Worm (Caenorhabditis elegans): Measurements from ENCODE around the gene T05A12.3.

The T05A12.3 gene

ce11 chrIV:6903575-6903974 is 16.1 kb upstream of the T05A12.3 start, which contains the start of gene T22D1.5:
Gene T22D1.5 (plus strand): TSS chrIV:6903950.
- TF ChIP-seq fkh-10 (GFP tag; optimal IDR thresholded peaks at IDR 0.05) (no peak), aly-2 (tag; optimal IDR thresholded peaks at IDR 0.05) (no peak), ama-1 (optimal IDR thresholded peaks at IDR 0.05) (no peak), nhr-28 (tag; optimal IDR thresholded peaks at IDR 0.05) (no peak), tbx-2 (tag; optimal IDR thresholded peaks at IDR 0.05) (no peak), jun-1 (tag; optimal IDR thresholded peaks at IDR 0.05) (no peak), mml-1 (tag; optimal IDR thresholded peaks at IDR 0.05) (no peak), nhr-237 (tag; optimal IDR thresholded peaks at IDR 0.05) (no peak), nhr-77 (tag; optimal IDR thresholded peaks at IDR 0.05) (no peak), eor-1 (tag; optimal IDR thresholded peaks at IDR 0.05) (no peak), nhr-11 (tag; optimal IDR thresholded peaks at IDR 0.05) (no peak), lsy-12 (tag; optimal IDR thresholded peaks at IDR 0.05) (no peak), elt-1 (tag; optimal IDR thresholded peaks at IDR 0.05) (no peak), nfya-1 (tag; optimal IDR thresholded peaks at IDR 0.05; ENCODE audit: insufficient read depth) (no peak), R02D3.7 (tag; optimal IDR thresholded peaks at IDR 0.05) (no peak), hmg-11 (tag; optimal IDR thresholded peaks at IDR 0.05) (no peak)

ce11 chrIV:6883342-6883741 is 4.1 kb downstream of the T05A12.3 start, which contains the start of gene tre-2:
Gene tre-2 (minus strand): TSS chrIV:6883442.
- TF ChIP-seq jun-1 (tag; optimal IDR thresholded peaks at IDR 0.05) = no peak
- no peak for TF ChIP-seq ceh-16 (tag; optimal IDR thresholded peaks at IDR 0.05)
- no peak for TF ChIP-seq fos-1 (tag; optimal IDR thresholded peaks at IDR 0.05)
- no peak for TF ChIP-seq ama-1 (optimal IDR thresholded peaks at IDR 0.05)
- no peak for TF ChIP-seq fkh-10 (GFP tag; optimal IDR thresholded peaks at IDR 0.05)
- no peak for TF ChIP-seq zag-1 (tag; optimal IDR thresholded peaks at IDR 0.05)
- TF ChIP-seq egl-27 (tag; optimal IDR thresholded peaks at IDR 0.05) = no peak
- no peak for TF ChIP-seq R02D3.7 (tag; optimal IDR thresholded peaks at IDR 0.05)
- no peak for TF ChIP-seq elt-3 (tag; optimal IDR thresholded peaks at IDR 0.05)
- TF ChIP-seq nhr-12 (tag; optimal IDR thresholded peaks at IDR 0.05) = no peak
- no peak for TF ChIP-seq ceh-82 (tag; optimal IDR thresholded peaks at IDR 0.05)
- TF ChIP-seq ceh-28 (tag; optimal IDR thresholded peaks at IDR 0.05) = no peak
- TF ChIP-seq pqm-1 (tag; optimal IDR thresholded peaks at IDR 0.05) = no peak
- TF ChIP-seq nhr-11 (tag; optimal IDR thresholded peaks at IDR 0.05) = no peak
- no peak for TF ChIP-seq ztf-11 (tag; optimal IDR thresholded peaks at IDR 0.05)
- no peak for TF ChIP-seq lsy-12 (tag; optimal IDR thresholded peaks at IDR 0.05)
- no peak for TF ChIP-seq nhr-237 (tag; optimal IDR thresholded peaks at IDR 0.05)
- no peak for TF ChIP-seq nhr-23 (tag; optimal IDR thresholded peaks at IDR 0.05)
- no peak for TF ChIP-seq nhr-28 (tag; optimal IDR thresholded peaks at IDR 0.05)

DNA sequence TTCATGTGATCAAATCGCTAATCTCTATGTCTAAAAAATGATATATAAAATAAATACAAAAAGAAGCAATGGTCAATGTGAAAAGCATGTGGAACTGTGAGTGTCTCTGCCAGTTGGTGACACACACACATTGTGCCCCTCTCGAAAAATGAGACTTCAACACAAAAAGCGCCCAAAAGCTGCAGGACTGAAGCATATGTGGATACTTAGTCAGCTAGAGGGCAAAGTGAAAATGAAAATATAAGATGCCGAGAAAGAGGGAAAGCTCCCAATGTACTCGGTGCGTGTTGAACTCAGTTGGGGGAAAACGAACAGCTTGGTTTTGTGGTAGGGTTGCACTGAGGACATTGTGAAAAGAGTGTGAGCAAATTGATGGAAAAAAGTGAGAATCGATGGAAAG is 6.3 kb downstream of the T05A12.3 start:
- TF ChIP-seq lsy-12 (tag; optimal IDR thresholded peaks at IDR 0.05) (no peak), nfya-1 (tag; optimal IDR thresholded peaks at IDR 0.05; ENCODE audit: insufficient read depth) (peak; percentile 82), nhr-11 (tag; optimal IDR thresholded peaks at IDR 0.05) (peak; percentile 31), fkh-10 (GFP tag; optimal IDR thresholded peaks at IDR 0.05) (peak; percentile 8), fkh-2 (tag; optimal IDR thresholded peaks at IDR 0.05) (peak; percentile 26), lin-39 (tag; optimal IDR thresholded peaks at IDR 0.05) (peak; percentile 65), ama-1 (optimal IDR thresholded peaks at IDR 0.05) (no peak), ceh-28 (tag; optimal IDR thresholded peaks at IDR 0.05) (peak; percentile 39), pha-4 (tag; optimal IDR thresholded peaks at IDR 0.05) (peak; percentile 87), hmg-11 (tag; optimal IDR thresholded peaks at IDR 0.05) (no peak), sea-2 (GFP tag; optimal IDR thresholded peaks at IDR 0.05) (no peak), mdl-1 (tag; optimal IDR thresholded peaks at IDR 0.05) (peak; percentile 32), lin-15B (tag; optimal IDR thresholded peaks at IDR 0.05) (peak; percentile 27), mml-1 (tag; optimal IDR thresholded peaks at IDR 0.05) (peak; percentile 62)

ce11 chrIV:6880415-6880814 is 7.0 kb downstream of the T05A12.3 start:
- TF ChIP-seq nhr-76 (tag; optimal IDR thresholded peaks at IDR 0.05) (no peak), nfya-1 (tag; optimal IDR thresholded peaks at IDR 0.05; ENCODE audit: insufficient read depth) (no peak), mdl-1 (tag; optimal IDR thresholded peaks at IDR 0.05) (no peak), lin-15B (tag; optimal IDR thresholded peaks at IDR 0.05) (no peak), pqm-1 (tag; optimal IDR thresholded peaks at IDR 0.05) (peak; percentile 97), daf-12 (tag; optimal IDR thresholded peaks at IDR 0.05) (no peak), ztf-11 (tag; optimal IDR thresholded peaks at IDR 0.05) (no peak), lin-39 (tag; optimal IDR thresholded peaks at IDR 0.05) (no peak), ZK546.5 (tag; optimal IDR thresholded peaks at IDR 0.05) (no peak), unc-62 (GFP tag; optimal IDR thresholded peaks at IDR 0.05) (no peak), nhr-67 (tag; optimal IDR thresholded peaks at IDR 0.05) (no peak), nhr-237 (tag; optimal IDR thresholded peaks at IDR 0.05) (no peak), nhr-11 (tag; optimal IDR thresholded peaks at IDR 0.05) (no peak), elt-2 (tag; optimal IDR thresholded peaks at IDR 0.05) (peak; percentile 98), ceh-9 (tag; optimal IDR thresholded peaks at IDR 0.05) (no peak), pha-4 (tag; optimal IDR thresholded peaks at IDR 0.05) (peak; percentile 4), eor-1 (tag; optimal IDR thresholded peaks at IDR 0.05) (no peak), fkh-10 (GFP tag; optimal IDR thresholded peaks at IDR 0.05) (no peak), ceh-16 (tag; optimal IDR thresholded peaks at IDR 0.05) (no peak), ceh-28 (tag; optimal IDR thresholded peaks at IDR 0.05) (no peak), jun-1 (tag; optimal IDR thresholded peaks at IDR 0.05) (peak; percentile 53), nhr-28 (tag; optimal IDR thresholded peaks at IDR 0.05) (no peak), aly-2 (tag; optimal IDR thresholded peaks at IDR 0.05) (no peak), unc-39 (tag; optimal IDR thresholded peaks at IDR 0.05) (no peak), skn-1 (tag; optimal IDR thresholded peaks at IDR 0.05) (no peak), elt-3 (tag; optimal IDR thresholded peaks at IDR 0.05) (no peak), ama-1 (optimal IDR thresholded peaks at IDR 0.05) (no peak), nhr-23 (tag; optimal IDR thresholded peaks at IDR 0.05) (no peak), ceh-82 (tag; optimal IDR thresholded peaks at IDR 0.05) (no peak), sea-2 (GFP tag; optimal IDR thresholded peaks at IDR 0.05) (no peak), snpc-4 (tag; optimal IDR thresholded peaks at IDR 0.05) (no peak), mml-1 (tag; optimal IDR thresholded peaks at IDR 0.05) (no peak)

All from whole organism, L3 larva.